Fruit fly (Drosophila melanogaster) whole organism, adult: ENCODE data around the gene CG8128.
A peak's percentile ranks its signal among the peaks of the same experiment; 100 is the strongest.

Source experiments
- CG12768 ChIP-seq: fragments of 200-800 bp; sonication (Bioruptor generic); optimal IDR thresholded peaks from 2 replicates; lab custom pipeline; 2017; ENCODE audit warnings: missing biosample characterization, missing genetic modification characterization, mild to moderate bottlenecking, moderate library complexity, missing genetic modification reagents
- CG14711 ChIP-seq: fragments of 200-800 bp; sonication (Bioruptor generic); optimal IDR thresholded peaks from 2 replicates; lab custom pipeline; 2018; ENCODE audit warnings: missing biosample characterization, mild to moderate bottlenecking, missing genetic modification characterization, moderate library complexity
- Mnt ChIP-seq: fragments of 200-800 bp; sonication (Bioruptor generic); optimal IDR thresholded peaks from 2 replicates; lab custom pipeline; 2016; ENCODE audit warnings: missing biosample characterization, mild to moderate bottlenecking, missing genetic modification characterization
- bab1 ChIP-seq: fragments of 200-800 bp; sonication (Bioruptor generic); optimal IDR thresholded peaks from 3 replicates; lab custom pipeline; 2019; ENCODE audit warnings: missing biosample characterization, mild to moderate bottlenecking, missing genetic modification characterization, moderate library complexity
- cnc ChIP-seq, 2 experiments: fragments of >200 bp; optimal IDR thresholded peaks; 2 replicates each; lab custom pipeline; 2017
- kay ChIP-seq: fragments of 200-800 bp; sonication (Bioruptor generic); peaks from one replicate; lab custom pipeline; 2016; ENCODE audit warnings: missing biosample characterization, missing genetic modification characterization, borderline replicate concordance
- pad ChIP-seq: fragments of 200-800 bp; sonication (Bioruptor generic); optimal IDR thresholded peaks from 3 replicates; lab custom pipeline; 2017; ENCODE audit warnings: missing biosample characterization, missing genetic modification characterization, mild to moderate bottlenecking, moderate library complexity, missing genetic modification reagents
- tj ChIP-seq: fragments of 200-800 bp; sonication (Bioruptor generic); optimal IDR thresholded peaks from 3 replicates; lab custom pipeline; 2017; ENCODE audit warnings: missing biosample characterization, mild to moderate bottlenecking, missing genetic modification characterization, moderate library complexity
- toe ChIP-seq: fragments of 200-800 bp; sonication (Bioruptor generic); optimal IDR thresholded peaks from 2 replicates; lab custom pipeline; 2016; ENCODE audit warnings: missing biosample characterization, missing genetic modification characterization

- no peak for TF ChIP-seq tj (GFP tag; lab: Kevin White, UChicago)
- TF ChIP-seq Mnt = peak; percentile 73
- TF ChIP-seq CG14711 (tag; lab: Kevin White, UChicago) = no peak
- TF ChIP-seq toe = no peak
- no peak for TF ChIP-seq pad (GFP tag; lab: Kevin White, UChicago)
- no peak for TF ChIP-seq cnc (optimal IDR thresholded peaks at IDR 0.05; lab: Kevin White, UChicago)
- no peak for TF ChIP-seq kay (GFP tag; lab: Kevin White, UChicago)
- TF ChIP-seq bab1 (GFP tag; lab: Kevin White, UChicago) = no peak
- no peak for TF ChIP-seq CG12768 (GFP tag; lab: Kevin White, UChicago)
Measured at dm6 chrX:15733192-15733892, 36.0 kb downstream of the CG8128 start.
